Worm (Caenorhabditis elegans) whole organism, L1 larva: ENCODE measurements around the gene aat-6.

Experiments
- ama-1 ChIP-seq: fragments of 150-350 bp; optimal IDR thresholded peaks from 2 replicates; lab custom pipeline; 2014
- blmp-1 ChIP-seq: fragments of 150-350 bp; optimal IDR thresholded peaks from 2 replicates; lab custom pipeline; 2014; ENCODE audit warnings: missing biosample characterization, missing genetic modification characterization
- fos-1 ChIP-seq: fragments of 150-350 bp; optimal IDR thresholded peaks from 2 replicates; lab custom pipeline; 2014; ENCODE audit warnings: missing biosample characterization, missing genetic modification characterization
- lin-13 ChIP-seq: fragments of 150-350 bp; optimal IDR thresholded peaks from 2 replicates; lab custom pipeline; 2014; ENCODE audit warnings: missing biosample characterization, missing genetic modification reagents, missing genetic modification characterization
- lin-35 ChIP-seq, 2 experiments: fragments of 150-350 bp; optimal IDR thresholded peaks; 2 replicates each; lab custom pipeline; 2014; ENCODE audit warnings: missing biosample characterization in 2 of 2, missing genetic modification characterization in 2 of 2, missing genetic modification reagents in 2 of 2
- lsy-2 ChIP-seq, 2 experiments: fragments of 150-350 bp; optimal IDR thresholded peaks; 2 replicates each; lab custom pipeline; 2014; ENCODE audit warnings: missing biosample characterization in 2 of 2, missing genetic modification characterization in 2 of 2
- nhr-11 ChIP-seq: fragments of 150-350 bp; optimal IDR thresholded peaks from 2 replicates; lab custom pipeline; 2014; ENCODE audit warnings: missing biosample characterization, missing genetic modification characterization
- nhr-77 ChIP-seq: fragments of 150-350 bp; optimal IDR thresholded peaks from 2 replicates; lab custom pipeline; 2014; ENCODE audit warnings: missing biosample characterization, missing genetic modification characterization
- nhr-84 ChIP-seq: sonication (generic microtip); optimal IDR thresholded peaks from 2 replicates; lab custom pipeline; 2017; ENCODE audit warnings: missing biosample characterization, missing genetic modification characterization
- pqm-1 ChIP-seq: sonication (generic microtip); optimal IDR thresholded peaks from 3 replicates; lab custom pipeline; 2017; ENCODE audit warnings: missing biosample characterization, missing genetic modification characterization
- swsn-7 ChIP-seq: sonication (generic microtip); optimal IDR thresholded peaks from 2 replicates; lab custom pipeline; 2016; ENCODE audit warnings: missing genetic modification characterization, missing compliant biosample characterization
- tbx-2 ChIP-seq: sonication (generic microtip); optimal IDR thresholded peaks from 2 replicates; lab custom pipeline; 2016; ENCODE audit warnings: missing genetic modification characterization, missing compliant biosample characterization
- unc-86 ChIP-seq: sonication (generic microtip); optimal IDR thresholded peaks from 2 replicates; lab custom pipeline; 2016; ENCODE audit warnings: missing genetic modification characterization, missing compliant biosample characterization

DNA sequence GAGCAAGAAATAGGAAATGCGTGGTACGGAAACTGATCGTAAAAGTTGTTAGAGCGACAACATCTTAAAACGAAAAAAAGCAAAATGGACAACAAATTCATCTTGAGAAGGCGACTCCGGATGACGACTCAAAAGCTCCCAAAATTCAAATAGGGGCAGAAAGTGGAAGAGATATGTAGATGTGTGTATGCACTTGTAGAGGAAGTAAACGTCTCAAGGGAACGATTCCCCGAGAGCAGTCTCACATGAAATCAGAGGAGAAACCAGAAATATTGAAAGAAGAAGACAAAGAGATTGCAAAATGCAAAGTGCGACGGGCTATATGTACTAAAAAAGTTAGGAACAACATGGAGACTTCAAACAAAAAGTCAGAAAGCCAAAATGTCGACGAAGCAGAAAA lies 27.0 kb downstream of the aat-6 start, which contains the start of gene F57B7.2:
- TF ChIP-seq nhr-84 (tag; lab: Kevin White, UChicago), result no peak
- TF ChIP-seq nhr-77 (tag; lab: Kevin White, UChicago), result no peak
- no peak for TF ChIP-seq nhr-11
- no peak for TF ChIP-seq lin-13 (GFP tag; lab: Kevin White, UChicago)
- TF ChIP-seq ama-1 (lab: Kevin White, UChicago), result no peak
- TF ChIP-seq fos-1 (tag; lab: Kevin White, UChicago), result no peak
- no peak for TF ChIP-seq blmp-1 (tag; lab: Kevin White, UChicago)
- TF ChIP-seq swsn-7 (tag; lab: Kevin White, UChicago), result no peak
- no peak for TF ChIP-seq pqm-1 (tag; lab: Kevin White, UChicago)
- TF ChIP-seq lsy-2 (tag; optimal IDR thresholded peaks at IDR 0.05; lab: Kevin White, UChicago), result no peak
- no peak for TF ChIP-seq lin-35 (GFP tag; optimal IDR thresholded peaks at IDR 0.05; lab: Kevin White, UChicago)
- no peak for TF ChIP-seq unc-86
- TF ChIP-seq tbx-2 (tag; lab: Kevin White, UChicago), result no peak
